ENCODE assay signal across 2 fruit fly cellular contexts in the genomic region with DNA sequence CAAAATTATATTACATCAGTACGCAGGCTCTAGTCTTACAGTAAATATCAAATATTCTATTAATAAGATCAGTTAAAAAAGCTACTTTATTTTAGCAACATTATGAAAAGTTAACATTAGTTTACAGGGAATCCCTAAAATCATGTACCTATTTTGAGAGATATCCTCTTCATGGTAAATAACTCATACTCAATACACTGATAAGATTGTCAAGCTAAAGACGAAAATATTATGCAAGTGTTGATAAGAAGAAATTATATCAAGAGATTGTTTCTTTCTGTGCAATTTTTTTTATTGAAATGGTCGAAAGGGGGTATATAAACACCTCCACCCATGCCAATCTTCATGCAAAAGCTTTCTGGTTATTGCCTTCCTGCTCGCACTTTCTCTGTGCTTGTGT.
TF ChIP-seq lines count a peak whose summit lies in the region.

No protein-coding gene starts in this region.

TF ChIP-seq in whole organism, embryonic, 481 proteins besides CTCF, POLR2A, EP300 and RAD21 (continued from another document and continues in another):
- TF ChIP-seq CG9437 (GFP tag; optimal IDR thresholded peaks at IDR 0.05; lab: Kevin White, UChicago) (peak; percentile 9), Asciz (GFP tag; optimal IDR thresholded peaks at IDR 0.05; lab: Kevin White, UChicago) (peak; percentile 15), PHDP (tag; optimal IDR thresholded peaks at IDR 0.05; lab: Kevin White, UChicago) (peak; percentile 40), HLH4C (GFP tag; IDR thresholded peaks at IDR 0.05; lab: Robert Waterston, UW; ENCODE audit: partially characterized antibody) (no peak), CG11247 (GFP tag; IDR thresholded peaks at IDR 0.05; lab: Robert Waterston, UW) (no peak), cwo (GFP tag; optimal IDR thresholded peaks at IDR 0.05; lab: Kevin White, UChicago) (peak; percentile 9), gsb-n (tag; optimal IDR thresholded peaks at IDR 0.05; lab: Kevin White, UChicago) (no peak), Chrac-16 (GFP tag; optimal IDR thresholded peaks at IDR 0.05; lab: Kevin White, UChicago) (peak; percentile 3), CG12659 (GFP tag; optimal IDR thresholded peaks at IDR 0.05; lab: Kevin White, UChicago) (peak; percentile 40), ind (GFP tag; optimal IDR thresholded peaks at IDR 0.05; lab: Kevin White, UChicago) (peak; percentile 0), grau (tag; optimal IDR thresholded peaks at IDR 0.05; lab: Kevin White, UChicago) (peak; percentile 64), CG18764 (GFP tag; optimal IDR thresholded peaks at IDR 0.05; lab: Kevin White, UChicago) (peak; percentile 20), CG6272 (GFP tag; IDR thresholded peaks at IDR 0.05; lab: Robert Waterston, UW) (no peak), CG17912 (GFP tag; optimal IDR thresholded peaks at IDR 0.05; lab: Kevin White, UChicago) (no peak), so (GFP tag; IDR thresholded peaks at IDR 0.05; lab: Robert Waterston, UW) (no peak), Blimp-1 (GFP tag; optimal IDR thresholded peaks at IDR 0.05; lab: Kevin White, UChicago) (peak; percentile 40), Max (GFP tag; optimal IDR thresholded peaks at IDR 0.05; lab: Kevin White, UChicago) (peak; percentile 28), Sox102F (GFP tag; optimal IDR thresholded peaks at IDR 0.05; lab: Kevin White, UChicago) (peak; percentile 56), Dp (GFP tag; optimal IDR thresholded peaks at IDR 0.05; lab: Kevin White, UChicago) (no peak), D (optimal IDR thresholded peaks at IDR 0.05; lab: Kevin White, UChicago) (no peak), D (GFP tag; optimal IDR thresholded peaks at IDR 0.05; lab: Kevin White, UChicago) (peak; percentile 31), CG10979 (tag; optimal IDR thresholded peaks at IDR 0.05; lab: Kevin White, UChicago) (peak; percentile 45), CG2678 (tag; optimal IDR thresholded peaks at IDR 0.05; lab: Kevin White, UChicago) (peak; percentile 62), Meics (GFP tag; optimal IDR thresholded peaks at IDR 0.05; lab: Kevin White, UChicago) (peak; percentile 27), CG17829 (tag; optimal IDR thresholded peaks at IDR 0.05; lab: Kevin White, UChicago) (peak; percentile 7), bsh (GFP tag; optimal IDR thresholded peaks at IDR 0.05; lab: Kevin White, UChicago) (peak in 1 of 2 experiments; percentile 56), prd (optimal IDR thresholded peaks at IDR 0.05; lab: Kevin White, UChicago) (no peak), prd (GFP tag; IDR thresholded peaks at IDR 0.05; lab: Robert Waterston, UW) (0 out of 3 replicates have a peak, but pooled peaks have one; percentile 18), Lpt (GFP tag; optimal IDR thresholded peaks at IDR 0.05; lab: Kevin White, UChicago) (no peak), CG8924 (tag; optimal IDR thresholded peaks at IDR 0.05; lab: Kevin White, UChicago) (peak; percentile 48), Sox100B (GFP tag; optimal IDR thresholded peaks at IDR 0.05; lab: Kevin White, UChicago) (peak; percentile 52), CG18262 (tag; optimal IDR thresholded peaks at IDR 0.05; lab: Kevin White, UChicago) (peak; percentile 54), CG32772 (GFP tag; IDR thresholded peaks at IDR 0.05; lab: Robert Waterston, UW) (0 out of 2 replicates have a peak, but pooled peaks have one; percentile 9), CG2120 (GFP tag; optimal IDR thresholded peaks at IDR 0.05; lab: Kevin White, UChicago) (peak; percentile 50), nmo (GFP tag; optimal IDR thresholded peaks at IDR 0.05; lab: Kevin White, UChicago) (peak; percentile 33), Poxn (GFP tag; IDR thresholded peaks at IDR 0.05; lab: Robert Waterston, UW) (peak; percentile 18; the same call in 1 of the 2 replicates), lab (GFP tag; optimal IDR thresholded peaks at IDR 0.05; lab: Kevin White, UChicago) (peak; percentile 31), CG1832 (GFP tag; optimal IDR thresholded peaks at IDR 0.05; lab: Kevin White, UChicago) (no peak), NfI (GFP tag; optimal IDR thresholded peaks at IDR 0.05; lab: Kevin White, UChicago) (peak; percentile 11), CG11504 (tag; optimal IDR thresholded peaks at IDR 0.05; lab: Kevin White, UChicago) (peak; percentile 68), CG12942 (GFP tag; optimal IDR thresholded peaks at IDR 0.05; lab: Kevin White, UChicago) (peak; percentile 5), chif (GFP tag; optimal IDR thresholded peaks at IDR 0.05; lab: Kevin White, UChicago) (peak in 1 of 2 experiments; percentile 4), az2 (GFP tag; optimal IDR thresholded peaks at IDR 0.05; lab: Kevin White, UChicago) (peak; percentile 39), CG30403 (GFP tag; optimal IDR thresholded peaks at IDR 0.05; lab: Kevin White, UChicago) (peak; percentile 63), CG1603 (tag; optimal IDR thresholded peaks at IDR 0.05; lab: Kevin White, UChicago) (no peak), CG13775 (GFP tag; optimal IDR thresholded peaks at IDR 0.05; lab: Kevin White, UChicago) (peak; percentile 42), Xrp1 (GFP tag; IDR thresholded peaks at IDR 0.05; lab: Robert Waterston, UW) (0 out of 2 replicates have a peak, but pooled peaks have one; percentile 12), dmrt99B (tag; optimal IDR thresholded peaks at IDR 0.05; lab: Kevin White, UChicago) (peak; percentile 61), CG11723 (GFP tag; optimal IDR thresholded peaks at IDR 0.05; lab: Kevin White, UChicago) (peak; percentile 27), CG3407 (GFP tag; optimal IDR thresholded peaks at IDR 0.05; lab: Kevin White, UChicago) (peak; percentile 28), amos (GFP tag; IDR thresholded peaks at IDR 0.05; lab: Robert Waterston, UW; ENCODE audit: partially characterized antibody) (no peak), CG4730 (GFP tag; IDR thresholded peaks at IDR 0.05; lab: Robert Waterston, UW) (no peak), Aef1 (GFP tag; IDR thresholded peaks at IDR 0.05; lab: Robert Waterston, UW) (no peak), CG7357 (GFP tag; IDR thresholded peaks at IDR 0.05; lab: Robert Waterston, UW) (0 out of 3 replicates have a peak, but pooled peaks have one; percentile 29), CG18599 (GFP tag; optimal IDR thresholded peaks at IDR 0.05; lab: Kevin White, UChicago) (peak; percentile 46), Abd-B (GFP tag; optimal IDR thresholded peaks at IDR 0.05; lab: Kevin White, UChicago) (peak; percentile 43), CG17359 (tag; optimal IDR thresholded peaks at IDR 0.05; lab: Kevin White, UChicago) (peak; percentile 20), CG8281 (tag; optimal IDR thresholded peaks at IDR 0.05; lab: Kevin White, UChicago) (peak; percentile 30), CG10267 (tag; optimal IDR thresholded peaks at IDR 0.05; lab: Kevin White, UChicago) (peak; percentile 9), HmgZ (tag; optimal IDR thresholded peaks at IDR 0.05; lab: Kevin White, UChicago) (no peak), tio (GFP tag; optimal IDR thresholded peaks at IDR 0.05; lab: Kevin White, UChicago) (peak; percentile 50), pnt (GFP tag; optimal IDR thresholded peaks at IDR 0.05; lab: Kevin White, UChicago) (no peak)

TF ChIP-seq in whole organism, prepupa, 60 proteins besides CTCF, POLR2A, EP300 and RAD21 (continued from another document):
- TF ChIP-seq CG31627 (GFP tag; optimal IDR thresholded peaks at IDR 0.05; lab: Kevin White, UChicago) (peak; percentile 25), Met (GFP tag; optimal IDR thresholded peaks at IDR 0.05; lab: Kevin White, UChicago) (peak; percentile 27), Sox102F (GFP tag; optimal IDR thresholded peaks at IDR 0.05; lab: Kevin White, UChicago) (peak; percentile 9), CG7368 (GFP tag; optimal IDR thresholded peaks at IDR 0.05; lab: Kevin White, UChicago) (no peak), CG3032 (tag; optimal IDR thresholded peaks at IDR 0.05; lab: Kevin White, UChicago) (no peak), CG11902 (GFP tag; optimal IDR thresholded peaks at IDR 0.05; lab: Kevin White, UChicago) (no peak), Smox (GFP tag; optimal IDR thresholded peaks at IDR 0.05; lab: Kevin White, UChicago) (peak; percentile 32), acj6 (GFP tag; optimal IDR thresholded peaks at IDR 0.05; lab: Kevin White, UChicago) (peak; percentile 17), svp (GFP tag; lab: Kevin White, UChicago) (peak; percentile 69), Lpt (GFP tag; optimal IDR thresholded peaks at IDR 0.05; lab: Kevin White, UChicago) (no peak), Hr39 (GFP tag; optimal IDR thresholded peaks at IDR 0.05; lab: Kevin White, UChicago) (peak; percentile 34)
TF ChIP-seq in whole organism, prepupa: peak in this region for 23.
